Fruit fly (Drosophila melanogaster): Measurements from ENCODE around the gene CG14770.

CG14770 gene

dm6 chrX:1370104-1370802 lies 1.2 kb downstream of the CG14770 start, which contains the start of gene ssx (continued):
- TF ChIP-seq HLH3B (GFP tag; IDR thresholded peaks at IDR 0.05) (peak; percentile 34; the same call in 1 of the 2 replicates), CG15479 (GFP tag; optimal IDR thresholded peaks at IDR 0.05) (no peak), Ptx1 (GFP tag; IDR thresholded peaks at IDR 0.05) (no peak), Lhr (GFP tag; optimal IDR thresholded peaks at IDR 0.05) (peak; percentile 15), Rfx (GFP tag; IDR thresholded peaks at IDR 0.05) (peak; percentile 50), CG33213 (GFP tag; optimal IDR thresholded peaks at IDR 0.05) (peak; percentile 40), nerfin-1 (tag; optimal IDR thresholded peaks at IDR 0.05) (no peak), crc (GFP tag; optimal IDR thresholded peaks at IDR 0.05) (no peak), CG9727 (GFP tag; optimal IDR thresholded peaks at IDR 0.05) (peak; percentile 33), CG2116 (GFP tag; optimal IDR thresholded peaks at IDR 0.05) (peak; percentile 88), Mes4 (GFP tag; optimal IDR thresholded peaks at IDR 0.05) (peak; percentile 53), Neu2 (GFP tag; optimal IDR thresholded peaks at IDR 0.05; ENCODE audit: borderline replicate concordance) (no peak), CG6254 (GFP tag; optimal IDR thresholded peaks at IDR 0.05) (no peak), Pdp1 (GFP tag; optimal IDR thresholded peaks at IDR 0.05) (peak; percentile 18 to 36), CG30403 (GFP tag; optimal IDR thresholded peaks at IDR 0.05) (peak; percentile 67), Sox102F (GFP tag; optimal IDR thresholded peaks at IDR 0.05) (no peak), sim (GFP tag; IDR thresholded peaks at IDR 0.05) (no peak), pho (GFP tag; optimal IDR thresholded peaks at IDR 0.05) (peak; percentile 43), CG3838 (GFP tag; optimal IDR thresholded peaks at IDR 0.05) (no peak), CG2875 (GFP tag; optimal IDR thresholded peaks at IDR 0.05) (no peak), CG15011 (GFP tag; optimal IDR thresholded peaks at IDR 0.05) (no peak), slou (GFP tag; optimal IDR thresholded peaks at IDR 0.05) (no peak), CTCF (GFP tag; optimal IDR thresholded peaks at IDR 0.05) (no peak), CG9797 (GFP tag; optimal IDR thresholded peaks at IDR 0.05) (peak; percentile 30), CG6689 (GFP tag; IDR thresholded peaks at IDR 0.05) (peak; percentile 49; the same call in 1 of the 2 replicates), D19A (tag; optimal IDR thresholded peaks at IDR 0.05) (no peak), E2f2 (GFP tag; IDR thresholded peaks at IDR 0.05) (peak; percentile 23), CG6791 (GFP tag; IDR thresholded peaks at IDR 0.05; ENCODE audit: partially characterized antibody) (peak; percentile 85), fd96Cb (tag; optimal IDR thresholded peaks at IDR 0.05) (no peak), gt (GFP tag; IDR thresholded peaks at IDR 0.05) (no peak), klu (GFP tag; IDR thresholded peaks at IDR 0.05) (no peak), CG32767 (GFP tag; IDR thresholded peaks at IDR 0.05) (0 out of 2 replicates have a peak, but pooled peaks have one; percentile 35), sisA (GFP tag; IDR thresholded peaks at IDR 0.05) (no peak; the same call in 1 of the 2 replicates), chn (GFP tag; optimal IDR thresholded peaks at IDR 0.05) (peak; percentile 46), tll (GFP tag; optimal IDR thresholded peaks at IDR 0.05) (peak in 1 of 2 experiments; percentile 79), en (GFP tag; optimal IDR thresholded peaks at IDR 0.05) (peak; percentile 32), Mrtf (GFP tag; IDR thresholded peaks at IDR 0.05) (0 out of 3 replicates have a peak, but pooled peaks have one; percentile 23), Doc3 (GFP tag; IDR thresholded peaks at IDR 0.05; ENCODE audit: partially characterized antibody) (peak; percentile 73), dpn (GFP tag; optimal IDR thresholded peaks at IDR 0.05) (peak; percentile 23 to 47), CG8478 (optimal IDR thresholded peaks at IDR 0.05) (peak; percentile 63), CG10147 (GFP tag; optimal IDR thresholded peaks at IDR 0.05) (no peak), vvl (GFP tag; IDR thresholded peaks at IDR 0.05) (peak; percentile 52), oc (tag; optimal IDR thresholded peaks at IDR 0.05) (no peak), seq (GFP tag; IDR thresholded peaks at IDR 0.05) (peak; percentile 47; the same call in 1 of the 2 replicates), pnt (GFP tag; optimal IDR thresholded peaks at IDR 0.05) (peak; percentile 32), bsh (GFP tag; optimal IDR thresholded peaks at IDR 0.05) (peak in 1 of 2 experiments; percentile 44)
